Fruit fly (Drosophila melanogaster) whole organism, adult: ENCODE measurements around the gene RabGGTa.

Source experiments
- CG12768 ChIP-seq: fragments of 200-800 bp; sonication (Bioruptor generic); optimal IDR thresholded peaks from 2 replicates; lab custom pipeline; 2017; ENCODE audit warnings: missing biosample characterization, missing genetic modification characterization, mild to moderate bottlenecking, moderate library complexity, missing genetic modification reagents
- CG5204 ChIP-seq: fragments of 200-800 bp; sonication (Bioruptor generic); optimal IDR thresholded peaks from 2 replicates; lab custom pipeline; 2016; ENCODE audit warnings: missing biosample characterization, missing genetic modification characterization

DNA sequence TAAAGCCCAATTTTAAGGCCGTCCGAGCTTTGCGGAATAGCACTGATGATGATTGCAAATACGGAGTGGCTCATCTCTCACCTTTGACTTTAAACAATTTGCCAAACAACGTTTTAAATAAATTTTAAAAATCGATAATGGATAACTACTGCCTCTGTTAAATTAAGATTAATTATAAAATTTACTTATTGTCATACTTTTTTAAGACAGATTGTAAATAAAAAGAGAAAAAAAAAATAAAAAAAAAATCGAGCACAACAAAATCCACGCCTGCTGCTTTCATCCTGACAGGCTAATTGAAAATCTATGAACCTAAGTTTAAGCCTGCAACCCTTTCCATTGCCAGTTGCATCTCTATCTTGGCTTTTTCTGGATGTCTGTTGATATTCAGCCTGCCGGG, 11.0 kb downstream of the RabGGTa start, which contains the start of gene CG12589:
- no peak for TF ChIP-seq CG12768
- TF ChIP-seq CG5204 (GFP tag; lab: Kevin White, UChicago): no peak
